Worm (Caenorhabditis elegans): ENCODE data around the gene W04D12.1.

DNA sequence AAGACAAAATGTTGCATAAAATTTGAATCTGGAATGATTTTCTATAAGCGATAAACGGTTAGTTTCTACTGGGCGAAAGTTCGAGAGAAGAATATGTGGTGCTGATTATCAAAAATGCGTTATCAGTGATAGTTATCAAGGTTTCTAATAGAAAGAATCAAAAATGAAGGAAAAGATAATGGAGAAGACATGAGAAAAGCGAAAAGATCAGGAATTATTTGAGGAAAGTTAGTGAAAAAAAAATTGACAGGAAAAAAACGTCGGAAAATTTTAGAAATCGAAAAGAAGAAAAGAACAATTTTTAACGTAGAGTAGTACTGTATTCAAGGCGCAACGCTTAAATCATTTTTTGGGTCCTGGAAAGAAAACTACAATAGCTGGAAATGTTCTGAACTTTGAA is 27.0 kb downstream of the W04D12.1 start, which contains the start of gene dnpp-1:
- no peak for TF ChIP-seq tbx-9 (tag; optimal IDR thresholded peaks at IDR 0.05; ENCODE audit: borderline replicate concordance)
- TF ChIP-seq B0261.1 (tag; optimal IDR thresholded peaks at IDR 0.05) = no peak
- TF ChIP-seq xnd-1 (tag; optimal IDR thresholded peaks at IDR 0.05) = peak; percentile 68
- no peak for TF ChIP-seq pbrm-1 (GFP tag; IDR thresholded peaks at IDR 0.05)
- TF ChIP-seq ama-1 (optimal IDR thresholded peaks at IDR 0.05) = no peak
- TF ChIP-seq ama-1 (GFP tag; optimal IDR thresholded peaks at IDR 0.05) = no peak
